Fruit fly (Drosophila melanogaster) whole organism, wandering third instar larva: ENCODE measurements around the gene CG33543.

Source experiments
- Abd-B ChIP-seq: fragments of >200 bp; optimal IDR thresholded peaks from 2 replicates; lab custom pipeline; 2017; ENCODE audit warnings: missing biosample characterization, missing genetic modification characterization
- CG32264 ChIP-seq: fragments of 200-800 bp; sonication (Bioruptor generic); optimal IDR thresholded peaks from 2 replicates; lab custom pipeline; 2016; ENCODE audit warnings: missing biosample characterization, missing genetic modification characterization
- CG9705 ChIP-seq: fragments of 200-800 bp; sonication (Bioruptor generic); optimal IDR thresholded peaks from 2 replicates; lab custom pipeline; 2018; ENCODE audit warnings: missing biosample characterization, mild to moderate bottlenecking, missing genetic modification characterization
- CrebA ChIP-seq: fragments of 200-800 bp; sonication (Bioruptor generic); optimal IDR thresholded peaks from 2 replicates; lab custom pipeline; 2016; ENCODE audit warnings: missing biosample characterization, mild to moderate bottlenecking, missing genetic modification characterization, borderline replicate concordance
- Dfd ChIP-seq: fragments of >200 bp; optimal IDR thresholded peaks from 2 replicates; lab custom pipeline; 2017; ENCODE audit warnings: missing biosample characterization, missing genetic modification characterization
- Dif ChIP-seq: fragments of 200-275, 200-300 bp; sonication (Bioruptor generic); optimal IDR thresholded peaks from 2 replicates; lab custom pipeline; 2018; ENCODE audit warnings: missing biosample characterization, missing genetic modification characterization; ENCODE audit not compliant: partially characterized antibody
- GATAd ChIP-seq: sonication (Bioruptor generic); optimal IDR thresholded peaks from 2 replicates; lab custom pipeline; 2016; ENCODE audit warnings: missing biosample characterization, missing genetic modification characterization
- HLH106 ChIP-seq: fragments of 200-800 bp; optimal IDR thresholded peaks from 3 replicates; lab custom pipeline; 2019; ENCODE audit warnings: missing biosample characterization, mild to moderate bottlenecking, missing genetic modification characterization, moderate library complexity
- Hnf4 ChIP-seq: fragments of 200-800 bp; sonication (Bioruptor generic); optimal IDR thresholded peaks from 2 replicates; lab custom pipeline; 2016; ENCODE audit warnings: missing biosample characterization, mild to moderate bottlenecking, missing genetic modification characterization
- Hr78 ChIP-seq: fragments of >200 bp; optimal IDR thresholded peaks from 2 replicates; lab custom pipeline; 2017; ENCODE audit warnings: missing biosample characterization, missing genetic modification characterization
- Hr83 ChIP-seq: fragments of 200-300 bp; sonication (Bioruptor generic); optimal IDR thresholded peaks from 2 replicates; lab custom pipeline; 2016; ENCODE audit warnings: missing biosample characterization, mild to moderate bottlenecking, missing genetic modification characterization, moderate library complexity; ENCODE audit not compliant: poor library complexity, severe bottlenecking
- Jra ChIP-seq: sonication (Bioruptor generic); optimal IDR thresholded peaks from 2 replicates; lab custom pipeline; 2016; ENCODE audit warnings: missing biosample characterization, missing genetic modification characterization
- Mio ChIP-seq: sonication (Bioruptor generic); optimal IDR thresholded peaks from 2 replicates; lab custom pipeline; 2016; ENCODE audit warnings: missing biosample characterization, missing genetic modification characterization
- Myc ChIP-seq: fragments of >200 bp; optimal IDR thresholded peaks from 2 replicates; lab custom pipeline; 2017
- N ChIP-seq: fragments of >200 bp; optimal IDR thresholded peaks from 2 replicates; lab custom pipeline; 2018; ENCODE audit warnings: missing biosample characterization, missing external identifiers, missing genetic modification characterization
- OdsH ChIP-seq: fragments of 200-800 bp; sonication (Bioruptor generic); optimal IDR thresholded peaks from 2 replicates; lab custom pipeline; 2016; ENCODE audit warnings: missing biosample characterization, mild to moderate bottlenecking, missing genetic modification characterization
- Rel ChIP-seq, 2 experiments: fragments of 200-800 bp; sonication (Bioruptor generic) in 1 of 2; optimal IDR thresholded peaks; 2 replicates in 1 of 2; 3 replicates in 1 of 2; lab custom pipeline; 2016 to 2019; ENCODE audit warnings: mild to moderate bottlenecking in 2 of 2, missing biosample characterization in 2 of 2, missing genetic modification characterization in 2 of 2, moderate library complexity in 1 of 2
- Sp1 ChIP-seq: fragments of 200-800 bp; sonication (Bioruptor generic); optimal IDR thresholded peaks from 3 replicates; lab custom pipeline; 2019; ENCODE audit warnings: missing biosample characterization, mild to moderate bottlenecking, missing genetic modification characterization, moderate library complexity
- Vsx2 ChIP-seq: fragments of 200-300, 225-300 bp; sonication (Bioruptor generic); optimal IDR thresholded peaks from 2 replicates; lab custom pipeline; 2018; ENCODE audit warnings: missing biosample characterization, missing genetic modification characterization; ENCODE audit not compliant: partially characterized antibody
- br ChIP-seq: fragments of 200-800 bp; sonication (Bioruptor generic); optimal IDR thresholded peaks from 2 replicates; lab custom pipeline; 2016; ENCODE audit warnings: missing biosample characterization, missing genetic modification characterization
- brk ChIP-seq: fragments of 200-800 bp; sonication (Bioruptor generic); optimal IDR thresholded peaks from 2 replicates; lab custom pipeline; 2016; ENCODE audit warnings: missing biosample characterization, mild to moderate bottlenecking, missing genetic modification characterization
- dl ChIP-seq, 2 experiments: fragments of 175-275, 200-275 bp in 1 of 2; fragments of 200-275 bp in 1 of 2; sonication (Bioruptor generic); optimal IDR thresholded peaks; lab custom pipeline; 2018; ENCODE audit warnings: mild to moderate bottlenecking in 2 of 2, missing biosample characterization in 2 of 2, missing genetic modification characterization in 2 of 2, moderate library complexity in 2 of 2; ENCODE audit not compliant: partially characterized antibody in 2 of 2, insufficient read depth in 1 of 2
- dmrt93B ChIP-seq: fragments of 200-800 bp; sonication (Bioruptor generic); optimal IDR thresholded peaks from 2 replicates; lab custom pipeline; 2018; ENCODE audit warnings: missing biosample characterization, mild to moderate bottlenecking, missing genetic modification characterization
- dsf ChIP-seq: sonication (Bioruptor generic); optimal IDR thresholded peaks from 2 replicates; lab custom pipeline; 2016; ENCODE audit warnings: missing biosample characterization, missing genetic modification characterization, borderline replicate concordance
- ey ChIP-seq: fragments of 200-800 bp; sonication (Bioruptor generic); optimal IDR thresholded peaks from 2 replicates; lab custom pipeline; 2016; ENCODE audit warnings: missing biosample characterization, missing genetic modification characterization
- foxo ChIP-seq, 2 experiments: fragments of 200-800 bp; sonication (Bioruptor generic); optimal IDR thresholded peaks; 2 replicates in 1 of 2; 3 replicates in 1 of 2; lab custom pipeline; 2016 to 2017; ENCODE audit warnings: missing biosample characterization in 2 of 2, missing genetic modification characterization in 2 of 2
- fru ChIP-seq: fragments of 200-800 bp; sonication (Bioruptor generic); optimal IDR thresholded peaks from 3 replicates; lab custom pipeline; 2016; ENCODE audit warnings: missing biosample characterization, mild to moderate bottlenecking, missing genetic modification characterization
- h ChIP-seq: fragments of 200-800 bp; sonication (Bioruptor generic); optimal IDR thresholded peaks from 3 replicates; lab custom pipeline; 2016; ENCODE audit warnings: missing biosample characterization, mild to moderate bottlenecking, missing genetic modification characterization
- jim ChIP-seq: fragments of 175-275, 200-325 bp; sonication (Bioruptor generic); optimal IDR thresholded peaks from 2 replicates; lab custom pipeline; 2016; ENCODE audit warnings: missing biosample characterization, mild to moderate bottlenecking, missing genetic modification characterization
- lola ChIP-seq: fragments of >200 bp; optimal IDR thresholded peaks from 2 replicates; lab custom pipeline; 2017; ENCODE audit warnings: missing biosample characterization, missing genetic modification characterization
- pan ChIP-seq: fragments of >200 bp; optimal IDR thresholded peaks from 2 replicates; lab custom pipeline; 2017
- psq ChIP-seq: fragments of 200-800 bp; sonication (Bioruptor generic); optimal IDR thresholded peaks from 3 replicates; lab custom pipeline; 2017; ENCODE audit warnings: missing biosample characterization, mild to moderate bottlenecking, missing genetic modification characterization, moderate library complexity
- rgr ChIP-seq: fragments of 200-800 bp; sonication (Bioruptor generic); optimal IDR thresholded peaks from 3 replicates; lab custom pipeline; 2016; ENCODE audit warnings: missing biosample characterization, mild to moderate bottlenecking, missing genetic modification characterization
- sage ChIP-seq: fragments of 200-800 bp; sonication (Bioruptor generic); optimal IDR thresholded peaks from 2 replicates; lab custom pipeline; 2016; ENCODE audit warnings: missing biosample characterization, mild to moderate bottlenecking, missing genetic modification characterization
- sv ChIP-seq: fragments of 200-800 bp; sonication (Bioruptor generic); optimal IDR thresholded peaks from 3 replicates; lab custom pipeline; 2016; ENCODE audit warnings: missing biosample characterization, missing genetic modification characterization
- tai ChIP-seq: sonication (Bioruptor generic); optimal IDR thresholded peaks from 2 replicates; lab custom pipeline; 2016; ENCODE audit warnings: missing biosample characterization, missing genetic modification characterization
- usp ChIP-seq: fragments of >200 bp; optimal IDR thresholded peaks from 2 replicates; lab custom pipeline; 2017; ENCODE audit warnings: missing biosample characterization, missing genetic modification characterization
- woc ChIP-seq: sonication (Bioruptor generic); optimal IDR thresholded peaks from 2 replicates; lab custom pipeline; 2016; ENCODE audit warnings: missing biosample characterization, mild to moderate bottlenecking, missing genetic modification characterization

CG33543 gene

dm6 chr2L:2008114-2008513, 2.0 kb upstream of the CG33543 start, which contains the start of gene Nplp4:
Gene Nplp4 (plus strand): TSS chr2L:2008414.
- TF ChIP-seq GATAd = no peak
- TF ChIP-seq CrebA = no peak
- no peak for TF ChIP-seq psq (GFP tag; lab: Kevin White, UChicago)
- TF ChIP-seq Hr78 (GFP tag; lab: Kevin White, UChicago) = no peak
- TF ChIP-seq N (GFP tag; lab: Kevin White, UChicago) = no peak
- TF ChIP-seq, all 38 proteins: peak for 0

DNA sequence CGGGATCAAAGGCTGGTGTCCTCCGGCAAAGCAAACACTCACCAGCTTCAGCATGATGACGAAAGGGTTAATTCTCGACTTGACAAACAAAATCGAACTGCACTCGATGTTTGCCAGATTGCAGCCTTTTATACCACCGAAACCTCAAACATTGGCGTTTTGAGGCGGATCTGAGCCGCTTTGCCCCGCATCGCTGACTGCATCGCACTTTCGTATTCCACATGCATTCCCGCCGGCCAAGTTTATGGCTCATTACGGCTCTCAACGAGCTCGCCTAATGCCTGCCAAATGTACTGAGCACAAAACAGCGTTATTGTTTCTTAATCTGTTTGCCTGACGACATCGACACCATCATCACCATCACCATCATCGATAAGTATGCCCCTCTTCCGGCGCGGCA, 980 bp upstream of the CG33543 start, which contains the start of gene CG15353:
Gene CG15353, minus strand, starts transcription at position 101 of the 400 bp plus-strand sequence.
- no peak for TF ChIP-seq brk (GFP tag; lab: Kevin White, UChicago)
- no peak for TF ChIP-seq dmrt93B (GFP tag; lab: Kevin White, UChicago)
- no peak for TF ChIP-seq CrebA
- TF ChIP-seq usp (GFP tag; lab: Kevin White, UChicago) = no peak

DNA sequence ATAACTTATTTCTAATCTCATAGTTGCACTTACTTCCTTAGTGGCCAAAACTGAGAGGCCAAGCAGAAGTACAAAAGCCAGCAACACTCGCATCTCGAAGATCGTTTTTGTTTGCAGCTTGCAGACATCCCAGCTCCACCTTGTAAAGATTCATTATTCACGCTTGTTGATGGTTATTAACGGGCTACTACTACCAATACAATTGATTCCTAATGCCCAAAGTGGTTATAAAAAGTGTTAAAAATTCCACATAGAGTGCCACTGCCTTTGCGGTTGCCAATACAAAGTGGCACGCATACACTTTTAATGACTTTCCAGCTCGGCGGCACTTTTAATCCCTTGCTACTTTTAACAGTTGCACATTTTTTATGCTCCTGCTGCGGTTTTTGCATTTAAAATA, 14.1 kb downstream of the CG33543 start, which contains the start of gene Obp22a:
Gene Obp22a, minus strand, starts transcription at position 101 of the 400 bp plus-strand sequence.
- no peak for TF ChIP-seq sage (GFP tag; lab: Kevin White, UChicago)
- no peak for TF ChIP-seq psq (GFP tag; lab: Kevin White, UChicago)
- no peak for TF ChIP-seq dsf (GFP tag; lab: Kevin White, UChicago)
- no peak for TF ChIP-seq Dfd
- TF ChIP-seq tai = no peak
- no peak for TF ChIP-seq Myc (lab: Kevin White, UChicago)
- no peak for TF ChIP-seq brk (GFP tag; lab: Kevin White, UChicago)
- no peak for TF ChIP-seq foxo (GFP tag; optimal IDR thresholded peaks at IDR 0.05; lab: Kevin White, UChicago)
- TF ChIP-seq Vsx2 (GFP tag; lab: Kevin White, UChicago) = no peak
- TF ChIP-seq N (GFP tag; lab: Kevin White, UChicago) = no peak
- no peak for TF ChIP-seq jim (GFP tag; lab: Kevin White, UChicago)
- no peak for TF ChIP-seq ey (GFP tag; lab: Kevin White, UChicago)
- no peak for TF ChIP-seq Dif (GFP tag; lab: Kevin White, UChicago)
- TF ChIP-seq Hr78 (GFP tag; lab: Kevin White, UChicago) = no peak

- TF ChIP-seq brk (GFP tag; lab: Kevin White, UChicago) (no peak), CG9705 (no peak), GATAd (no peak), dmrt93B (GFP tag; lab: Kevin White, UChicago) (no peak), ey (GFP tag; lab: Kevin White, UChicago) (peak; percentile 45), sage (GFP tag; lab: Kevin White, UChicago) (no peak), dsf (GFP tag; lab: Kevin White, UChicago) (no peak), tai (no peak), Sp1 (GFP tag; lab: Kevin White, UChicago) (peak; percentile 20), HLH106 (peak; percentile 1), pan (lab: Kevin White, UChicago) (no peak), jim (GFP tag; lab: Kevin White, UChicago) (no peak), Vsx2 (GFP tag; lab: Kevin White, UChicago) (no peak), psq (GFP tag; lab: Kevin White, UChicago) (peak; percentile 87), Jra (GFP tag; lab: Kevin White, UChicago) (peak; percentile 70), OdsH (GFP tag; lab: Kevin White, UChicago) (peak; percentile 21), woc (GFP tag; lab: Kevin White, UChicago) (no peak), Hr83 (GFP tag; lab: Kevin White, UChicago) (peak; percentile 49), Hnf4 (peak; percentile 33), Myc (lab: Kevin White, UChicago) (no peak), Mio (GFP tag; lab: Kevin White, UChicago) (no peak), Dfd (no peak), fru (GFP tag; lab: Kevin White, UChicago) (peak; percentile 16), Abd-B (no peak), lola (GFP tag; lab: Kevin White, UChicago) (no peak), dl (GFP tag; optimal IDR thresholded peaks at IDR 0.05; lab: Kevin White, UChicago; ENCODE audit: insufficient read depth in 1 of 2, partially characterized antibody in 2 of 2) (peak in 1 of 2 experiments; percentile 22), Dif (GFP tag; lab: Kevin White, UChicago) (peak; percentile 1), rgr (GFP tag; lab: Kevin White, UChicago) (peak; percentile 47), CG32264 (GFP tag; lab: Kevin White, UChicago) (no peak), h (GFP tag; lab: Kevin White, UChicago) (peak; percentile 65), br (GFP tag; lab: Kevin White, UChicago) (peak; percentile 37), foxo (GFP tag; optimal IDR thresholded peaks at IDR 0.05; lab: Kevin White, UChicago) (peak in 1 of 2 experiments; percentile 27), sv (GFP tag; lab: Kevin White, UChicago) (no peak), Rel (GFP tag; optimal IDR thresholded peaks at IDR 0.05; lab: Kevin White, UChicago) (peak; percentile 3), Rel (tag; optimal IDR thresholded peaks at IDR 0.05; lab: Kevin White, UChicago) (peak; percentile 43), Hr78 (GFP tag; lab: Kevin White, UChicago) (no peak), CrebA (no peak), usp (GFP tag; lab: Kevin White, UChicago) (no peak), N (GFP tag; lab: Kevin White, UChicago) (no peak)
These were observed 16.7 kb downstream of the CG33543 start for dm6 chr2L:1989278-1989918.
